Fruit fly (Drosophila melanogaster): ENCODE measurements around the gene CG14780.
A peak's percentile ranks its signal among the peaks of the same experiment; 100 is the strongest.

The CG14780 gene

dm6 chrX:1470562-1470961 lies 1.8 kb upstream of the CG14780 start, which contains the start of gene pck (continued):
- TF ChIP-seq Lim3 (GFP tag; IDR thresholded peaks at IDR 0.05) (no peak), CG2712 (tag; optimal IDR thresholded peaks at IDR 0.05) (peak; percentile 70), zen (tag; optimal IDR thresholded peaks at IDR 0.05) (peak; percentile 45), fd64A (GFP tag; optimal IDR thresholded peaks at IDR 0.05) (no peak), dm (GFP tag; optimal IDR thresholded peaks at IDR 0.05) (peak; percentile 71), CG10321 (GFP tag; IDR thresholded peaks at IDR 0.05) (no peak), Doc2 (GFP tag; IDR thresholded peaks at IDR 0.05) (no peak), Xrp1 (GFP tag; IDR thresholded peaks at IDR 0.05) (peak; percentile 82), HLHmδ (GFP tag; optimal IDR thresholded peaks at IDR 0.05) (no peak), CG6683 (GFP tag; optimal IDR thresholded peaks at IDR 0.05) (no peak), z (GFP tag; IDR thresholded peaks at IDR 0.05) (no peak), ftz-f1 (GFP tag; optimal IDR thresholded peaks at IDR 0.05) (no peak), Sry-β (GFP tag; optimal IDR thresholded peaks at IDR 0.05) (no peak), E2f1 (GFP tag; IDR thresholded peaks at IDR 0.05) (peak; percentile 70), CG12236 (GFP tag; optimal IDR thresholded peaks at IDR 0.05) (peak; percentile 45), Awh (GFP tag; IDR thresholded peaks at IDR 0.05) (0 out of 2 replicates have a peak, but pooled peaks have one; percentile 33), NfI (GFP tag; optimal IDR thresholded peaks at IDR 0.05) (peak; percentile 35), Stat92E (GFP tag; optimal IDR thresholded peaks at IDR 0.05) (no peak), tin (GFP tag; optimal IDR thresholded peaks at IDR 0.05) (peak; percentile 80), CG4820 (GFP tag; optimal IDR thresholded peaks at IDR 0.05) (peak; percentile 64), Optix (GFP tag; IDR thresholded peaks at IDR 0.05) (peak; percentile 70; the same call in 2 of the 3 replicates), Usf (GFP tag; optimal IDR thresholded peaks at IDR 0.05) (no peak), corto (GFP tag; optimal IDR thresholded peaks at IDR 0.05) (no peak), CG11398 (GFP tag; optimal IDR thresholded peaks at IDR 0.05) (peak; percentile 40), CG16815 (GFP tag; optimal IDR thresholded peaks at IDR 0.05) (peak; percentile 19), caup (GFP tag; optimal IDR thresholded peaks at IDR 0.05; ENCODE audit: severe bottlenecking) (peak; percentile 51), CG16863 (GFP tag; optimal IDR thresholded peaks at IDR 0.05) (peak; percentile 69), CG4854 (GFP tag; optimal IDR thresholded peaks at IDR 0.05) (peak; percentile 26), odd (GFP tag; optimal IDR thresholded peaks at IDR 0.05) (no peak), abd-A (tag; optimal IDR thresholded peaks at IDR 0.05) (no peak), HLH54F (GFP tag; optimal IDR thresholded peaks at IDR 0.05) (peak; percentile 53), jing (GFP tag; optimal IDR thresholded peaks at IDR 0.05) (no peak), CG9932 (GFP tag; IDR thresholded peaks at IDR 0.05) (peak; percentile 62), CG31224 (GFP tag; IDR thresholded peaks at IDR 0.05) (peak; percentile 40; the same call in 1 of the 2 replicates), CG8388 (GFP tag; optimal IDR thresholded peaks at IDR 0.05) (peak; percentile 64), Ssrp (tag; optimal IDR thresholded peaks at IDR 0.05) (peak; percentile 25), CG17361 (GFP tag; IDR thresholded peaks at IDR 0.05) (peak; percentile 48; the same call in 1 of the 3 replicates), Dip3 (GFP tag; optimal IDR thresholded peaks at IDR 0.05) (peak; percentile 63), fu2 (GFP tag; optimal IDR thresholded peaks at IDR 0.05) (peak; percentile 44), CG11560 (tag; IDR thresholded peaks at IDR 0.05) (no peak), CG8290 (GFP tag; optimal IDR thresholded peaks at IDR 0.05) (peak; percentile 55), CG8290 (tag; optimal IDR thresholded peaks at IDR 0.05) (peak in 1 of 2 experiments; percentile 57), mam (GFP tag; optimal IDR thresholded peaks at IDR 0.05) (peak; percentile 68), CG2199 (GFP tag; IDR thresholded peaks at IDR 0.05) (peak; percentile 47; the same call in 1 of the 3 replicates), yki (optimal IDR thresholded peaks at IDR 0.05) (no peak), CG6813 (GFP tag; optimal IDR thresholded peaks at IDR 0.05) (peak; percentile 13), CG10267 (tag; optimal IDR thresholded peaks at IDR 0.05) (peak; percentile 77), vvl (GFP tag; IDR thresholded peaks at IDR 0.05) (peak; percentile 86), zfh1 (GFP tag; IDR thresholded peaks at IDR 0.05) (peak; percentile 77; the same call in 2 of the 3 replicates), CG1529 (GFP tag; optimal IDR thresholded peaks at IDR 0.05) (no peak), CG3281 (GFP tag; optimal IDR thresholded peaks at IDR 0.05) (peak; percentile 52), CG33557 (GFP tag; optimal IDR thresholded peaks at IDR 0.05) (peak; percentile 42)

All from whole organism, embryonic.